Fruit fly (Drosophila melanogaster) whole organism, embryonic: Measurements from ENCODE around the gene msps.
A peak's percentile ranks its signal among the peaks of the same experiment; 100 is the strongest.

Source experiments
- Atf6 ChIP-seq: fragments of 200-800 bp; sonication (Bioruptor generic); IDR thresholded peaks from 2 replicates; pipeline ENCODE4 v1.3.6; 2022; ENCODE audit warnings: missing biosample characterization, missing genetic modification characterization
- Awh ChIP-seq: fragments of 200-800 bp; sonication (Bioruptor generic); IDR thresholded peaks from 2 replicates; pipeline ENCODE4, ENCODE4 v1.3.6; 2022; ENCODE audit warnings: missing biosample characterization, missing genetic modification characterization
- B-H1 ChIP-seq: fragments of 200-800 bp; sonication (Bioruptor generic); IDR thresholded peaks from 3 replicates; pipeline ENCODE4 v1.3.6; 2022; ENCODE audit warnings: missing biosample characterization, missing genetic modification characterization
- CG10147 ChIP-seq: fragments of 200-800 bp; sonication (Bioruptor generic); optimal IDR thresholded peaks from 2 replicates; lab custom pipeline; 2019; ENCODE audit warnings: missing biosample characterization, mild to moderate bottlenecking, missing genetic modification characterization, moderate library complexity
- CG10267 ChIP-seq: fragments of 200-800 bp; sonication (Bioruptor generic); optimal IDR thresholded peaks from 2 replicates; lab custom pipeline; 2018; ENCODE audit warnings: missing biosample characterization, mild to moderate bottlenecking, missing genetic modification characterization, moderate library complexity
- CG10431 ChIP-seq: fragments of 200-800 bp; sonication (Bioruptor generic); optimal IDR thresholded peaks from 3 replicates; lab custom pipeline; 2018; ENCODE audit warnings: missing biosample characterization, mild to moderate bottlenecking, missing genetic modification characterization
- CG10565 ChIP-seq: fragments of 200-800 bp; sonication (Bioruptor generic); optimal IDR thresholded peaks from 3 replicates; lab custom pipeline; 2016; ENCODE audit warnings: missing biosample characterization, mild to moderate bottlenecking, missing genetic modification characterization
- CG10979 ChIP-seq: fragments of 200-800 bp; sonication (Bioruptor generic); optimal IDR thresholded peaks from 2 replicates; lab custom pipeline; 2018; ENCODE audit warnings: missing biosample characterization, mild to moderate bottlenecking, missing genetic modification characterization, moderate library complexity
- CG11247 ChIP-seq: fragments of 200-800 bp; sonication (Bioruptor generic); IDR thresholded peaks from 2 replicates; pipeline ENCODE4 v1.3.6; 2022; ENCODE audit warnings: missing biosample characterization, missing genetic modification characterization
- CG1233 ChIP-seq: fragments of 200-800 bp; sonication (Bioruptor generic); optimal IDR thresholded peaks from 4 replicates; lab custom pipeline; 2018; ENCODE audit warnings: missing biosample characterization, mild to moderate bottlenecking, missing genetic modification characterization
- CG12391 ChIP-seq: fragments of 200-800 bp; sonication (Bioruptor generic); optimal IDR thresholded peaks from 3 replicates; lab custom pipeline; 2018; ENCODE audit warnings: missing biosample characterization, mild to moderate bottlenecking, missing genetic modification characterization, moderate library complexity
- CG2120 ChIP-seq: fragments of 200-800 bp; sonication (Bioruptor generic); optimal IDR thresholded peaks from 3 replicates; lab custom pipeline; 2016; ENCODE audit warnings: missing biosample characterization, missing genetic modification characterization
- CG2202 ChIP-seq: fragments of 200-800 bp; sonication (Bioruptor generic); optimal IDR thresholded peaks from 2 replicates; lab custom pipeline; 2018; ENCODE audit warnings: missing biosample characterization, mild to moderate bottlenecking, missing genetic modification characterization
- CG31224 ChIP-seq: fragments of 200-800 bp; sonication (Bioruptor generic); IDR thresholded peaks from 2 replicates; pipeline ENCODE4 v1.3.6; 2022; ENCODE audit warnings: missing biosample characterization, missing genetic modification characterization
- CG34422 ChIP-seq: fragments of 200-800 bp; sonication (Bioruptor generic); IDR thresholded peaks from 3 replicates; pipeline ENCODE4 v1.3.6; 2022; ENCODE audit warnings: missing biosample characterization, missing genetic modification characterization
- CG43689 ChIP-seq: fragments of 200-800 bp; sonication (Bioruptor generic); IDR thresholded peaks from 2 replicates; pipeline ENCODE4 v1.3.6; 2022; ENCODE audit warnings: missing biosample characterization, missing genetic modification characterization
- CG8089 ChIP-seq: fragments of 200-800 bp; sonication (Bioruptor generic); optimal IDR thresholded peaks from 3 replicates; lab custom pipeline; 2016; ENCODE audit warnings: missing biosample characterization, missing genetic modification characterization
- CG8281 ChIP-seq: fragments of 200-800 bp; sonication (Bioruptor generic); optimal IDR thresholded peaks from 2 replicates; lab custom pipeline; 2018; ENCODE audit warnings: missing biosample characterization, mild to moderate bottlenecking, missing genetic modification characterization, moderate library complexity
- CG9437 ChIP-seq: fragments of 200-800 bp; sonication (Bioruptor generic); optimal IDR thresholded peaks from 2 replicates; lab custom pipeline; 2018; ENCODE audit warnings: missing biosample characterization, mild to moderate bottlenecking, missing genetic modification characterization
- CTCF ChIP-seq: fragments of 200-800 bp; sonication (Bioruptor generic); optimal IDR thresholded peaks from 2 replicates; lab custom pipeline; 2017; ENCODE audit warnings: missing biosample characterization, mild to moderate bottlenecking, missing genetic modification characterization, moderate library complexity
- D ChIP-seq, 2 experiments: fragments of 200-800 bp in 1 of 2; fragments of >200 bp in 1 of 2; sonication (Bioruptor generic) in 1 of 2; optimal IDR thresholded peaks; 2 replicates in 1 of 2; 3 replicates in 1 of 2; lab custom pipeline; 2017; ENCODE audit warnings: mild to moderate bottlenecking in 1 of 2, missing biosample characterization in 1 of 2, missing genetic modification characterization in 1 of 2, missing genetic modification reagents in 1 of 2
- HHEX ChIP-seq: fragments of 200-800 bp; sonication (Bioruptor generic); optimal IDR thresholded peaks from 3 replicates; lab custom pipeline; 2017; ENCODE audit warnings: missing biosample characterization, mild to moderate bottlenecking, missing genetic modification characterization, missing genetic modification reagents
- Hsf ChIP-seq: fragments of 200-800 bp; sonication (Bioruptor generic); optimal IDR thresholded peaks from 3 replicates; lab custom pipeline; 2016; ENCODE audit warnings: missing biosample characterization, missing genetic modification characterization
- Scr ChIP-seq: fragments of 200-800 bp; sonication (Bioruptor generic); IDR thresholded peaks from 2 replicates; pipeline ENCODE4 v1.3.6; 2022; ENCODE audit warnings: missing biosample characterization, missing genetic modification characterization; ENCODE audit not compliant: partially characterized antibody
- Six4 ChIP-seq: fragments of 200-800 bp; sonication (Bioruptor generic); optimal IDR thresholded peaks from 2 replicates; lab custom pipeline; 2016; ENCODE audit warnings: missing biosample characterization, missing genetic modification characterization
- Sox102F ChIP-seq: fragments of 200-800 bp; sonication (Bioruptor generic); optimal IDR thresholded peaks from 2 replicates; lab custom pipeline; 2018; ENCODE audit warnings: missing biosample characterization, mild to moderate bottlenecking, missing genetic modification characterization, moderate library complexity
- Trl ChIP-seq, 3 experiments: fragments of >200 bp in 2 of 3; fragments of 200-800 bp in 1 of 3; sonication (Bioruptor generic) in 1 of 3; optimal IDR thresholded peaks; 2 replicates in 1 of 3; 3 replicates in 2 of 3; lab custom pipeline; 2016 to 2017; ENCODE audit warnings: missing biosample characterization in 1 of 3, missing genetic modification characterization in 1 of 3
- ab ChIP-seq: fragments of 200-800 bp; sonication (Bioruptor generic); optimal IDR thresholded peaks from 2 replicates; lab custom pipeline; 2016; ENCODE audit warnings: missing biosample characterization, missing genetic modification characterization
- bab2 ChIP-seq: fragments of 200-800 bp; sonication (Bioruptor generic); optimal IDR thresholded peaks from 2 replicates; lab custom pipeline; 2016; ENCODE audit warnings: missing biosample characterization, missing genetic modification characterization
- dimm ChIP-seq: fragments of 200-800 bp; sonication (Bioruptor generic); IDR thresholded peaks from 2 replicates; pipeline ENCODE4 v1.3.6; 2022; ENCODE audit warnings: missing biosample characterization, missing genetic modification characterization
- ewg ChIP-seq: fragments of 200-800 bp; sonication (Bioruptor generic); optimal IDR thresholded peaks from 3 replicates; lab custom pipeline; 2017; ENCODE audit warnings: mild to moderate bottlenecking, missing biosample characterization, missing genetic modification reagents, missing genetic modification characterization
- fru ChIP-seq: fragments of >200 bp; optimal IDR thresholded peaks from 2 replicates; lab custom pipeline; 2017
- fu2 ChIP-seq: fragments of 200-800 bp; sonication (Bioruptor generic); optimal IDR thresholded peaks from 2 replicates; lab custom pipeline; 2016; ENCODE audit warnings: missing biosample characterization, missing genetic modification characterization
- gem ChIP-seq: fragments of 200-800 bp; sonication (Bioruptor generic); optimal IDR thresholded peaks from 2 replicates; lab custom pipeline; 2019; ENCODE audit warnings: missing biosample characterization, mild to moderate bottlenecking, missing genetic modification characterization, moderate library complexity
- gfzf ChIP-seq: fragments of 200-800 bp; sonication (Bioruptor generic); optimal IDR thresholded peaks from 2 replicates; lab custom pipeline; 2016; ENCODE audit warnings: missing biosample characterization, mild to moderate bottlenecking, missing genetic modification characterization, moderate library complexity
- gt ChIP-seq: fragments of 200-800 bp; sonication (Bioruptor generic); IDR thresholded peaks from 2 replicates; pipeline ENCODE4 v1.3.6; 2022; ENCODE audit warnings: missing biosample characterization, missing genetic modification characterization
- lov ChIP-seq, 2 experiments: fragments of 200-800 bp in 1 of 2; fragments of >200 bp in 1 of 2; sonication (Bioruptor generic) in 1 of 2; IDR thresholded peaks in 1 of 2; optimal IDR thresholded peaks in 1 of 2; 2 replicates in 1 of 2; 3 replicates in 1 of 2; pipeline versions ENCODE4 v1.3.6 to Lab custom; 2017 to 2022; ENCODE audit warnings: missing biosample characterization in 1 of 2, missing genetic modification characterization in 1 of 2
- nerfin-2 ChIP-seq: fragments of 200-800 bp; sonication (Bioruptor generic); IDR thresholded peaks from 2 replicates; pipeline ENCODE4 v1.3.6; 2022; ENCODE audit warnings: missing biosample characterization, missing genetic modification characterization; ENCODE audit not compliant: partially characterized antibody
- otp ChIP-seq: fragments of 200-800 bp; sonication (Bioruptor generic); IDR thresholded peaks from 3 replicates; pipeline ENCODE4, ENCODE4 v1.3.6; 2022; ENCODE audit warnings: missing biosample characterization, missing genetic modification characterization
- pfk ChIP-seq: fragments of 200-800 bp; sonication (Bioruptor generic); optimal IDR thresholded peaks from 2 replicates; lab custom pipeline; 2018; ENCODE audit warnings: missing biosample characterization, mild to moderate bottlenecking, missing genetic modification characterization, moderate library complexity
- sc ChIP-seq, 3 experiments: fragments of >200 bp in 2 of 3; fragments of 200-800 bp in 1 of 3; sonication (Bioruptor generic) in 1 of 3; optimal IDR thresholded peaks; 2 replicates in 2 of 3; 3 replicates in 1 of 3; lab custom pipeline; 2017; ENCODE audit warnings: mild to moderate bottlenecking in 1 of 3, missing biosample characterization in 1 of 3, missing genetic modification characterization in 1 of 3, missing genetic modification reagents in 1 of 3
- sob ChIP-seq: fragments of 200-800 bp; sonication (Bioruptor generic); IDR thresholded peaks from 2 replicates; pipeline ENCODE4 v1.3.6; 2022; ENCODE audit warnings: missing biosample characterization, missing genetic modification characterization
- sug ChIP-seq: fragments of 200-800 bp; optimal IDR thresholded peaks from 2 replicates; lab custom pipeline; 2019; ENCODE audit warnings: missing biosample characterization, mild to moderate bottlenecking, missing genetic modification characterization, moderate library complexity
- vnd ChIP-seq: fragments of 200-800 bp; sonication (Bioruptor generic); IDR thresholded peaks from 3 replicates; pipeline ENCODE4 v1.3.6; 2022; ENCODE audit warnings: missing biosample characterization, missing genetic modification characterization; ENCODE audit not compliant: partially characterized antibody
- wdn ChIP-seq: fragments of 200-800 bp; sonication (Bioruptor generic); IDR thresholded peaks from 2 replicates; pipeline ENCODE4 v1.3.6; 2022; ENCODE audit warnings: missing biosample characterization, missing genetic modification characterization
- zen2 ChIP-seq: fragments of 200-800 bp; sonication (Bioruptor generic); IDR thresholded peaks from 3 replicates; pipeline ENCODE4 v1.3.6; 2022; ENCODE audit warnings: missing biosample characterization, missing genetic modification characterization; ENCODE audit not compliant: partially characterized antibody

The msps gene

DNA sequence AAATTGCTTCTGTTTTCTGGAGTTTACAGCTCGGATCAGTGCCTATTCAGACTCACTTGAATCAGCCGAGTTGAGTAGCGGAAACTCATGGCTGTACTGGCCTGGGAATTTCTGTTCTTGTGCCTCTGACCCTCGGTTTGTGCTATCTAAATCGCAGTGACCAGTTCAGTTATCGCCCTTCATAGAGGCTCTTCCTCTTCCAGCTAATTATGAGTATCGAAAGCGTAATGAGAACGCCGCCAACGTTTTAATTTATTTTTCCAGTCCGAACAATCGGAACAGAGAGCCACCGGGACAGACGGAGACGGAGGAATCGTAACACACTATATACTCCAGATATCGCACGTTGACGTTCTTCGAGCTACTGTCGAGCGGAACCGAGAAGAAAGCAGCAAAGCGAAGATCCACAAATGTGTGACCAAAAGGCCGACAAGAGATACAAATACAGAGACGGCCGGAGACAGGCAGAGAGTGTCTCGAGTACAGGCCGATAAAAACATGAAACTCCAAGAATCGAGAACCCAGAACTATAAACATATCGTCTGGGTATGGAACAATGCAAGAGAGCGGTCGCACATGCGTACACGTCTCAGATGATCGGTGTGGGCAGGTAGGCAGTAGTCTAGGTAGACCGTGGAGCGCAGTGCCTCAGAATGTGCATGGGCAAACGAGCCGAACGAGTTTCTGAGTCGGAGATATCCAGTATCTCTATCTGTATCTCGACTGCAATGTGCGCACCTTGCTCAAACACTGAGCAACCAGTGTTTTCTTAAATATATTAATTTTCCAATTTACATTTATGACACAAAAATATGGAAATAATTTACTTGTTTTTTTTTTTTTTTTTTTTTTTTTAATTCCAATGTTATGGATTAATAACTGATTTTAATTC lies 21.3 kb downstream of the msps start (continued):
- TF ChIP-seq sc (optimal IDR thresholded peaks at IDR 0.05; lab: Kevin White, UChicago): no peak
- TF ChIP-seq sc (GFP tag; optimal IDR thresholded peaks at IDR 0.05; lab: Kevin White, UChicago): peak; percentile 53
- no peak for TF ChIP-seq CG10147 (GFP tag; lab: Kevin White, UChicago)
- TF ChIP-seq CG10979 (tag; lab: Kevin White, UChicago): peak; percentile 80
- TF ChIP-seq ewg (GFP tag; lab: Kevin White, UChicago): peak; percentile 29
- no peak for TF ChIP-seq HHEX (GFP tag; lab: Kevin White, UChicago)
- TF ChIP-seq bab2 (GFP tag; lab: Kevin White, UChicago): peak; percentile 55
- no peak for TF ChIP-seq CTCF (GFP tag; lab: Kevin White, UChicago)
- no peak for TF ChIP-seq CG8281 (tag; lab: Kevin White, UChicago)
- 0 out of 2 replicates have a peak, but pooled peaks have one; percentile 17 for TF ChIP-seq CG43689
- no peak for TF ChIP-seq lov (optimal IDR thresholded peaks at IDR 0.05; lab: Kevin White, UChicago)
- 0 out of 3 replicates have a peak, but pooled peaks have one; percentile 71 for TF ChIP-seq lov (GFP tag; IDR thresholded peaks at IDR 0.05; lab: Robert Waterston, UW)
- TF ChIP-seq sob (GFP tag; lab: Robert Waterston, UW): peak; percentile 43; the same call in 1 of the 2 replicates
- TF ChIP-seq CG10565 (GFP tag; lab: Kevin White, UChicago): no peak
- peak; percentile 7 to 34 for TF ChIP-seq Trl (optimal IDR thresholded peaks at IDR 0.05; lab: Kevin White, UChicago)
- TF ChIP-seq Trl (GFP tag; optimal IDR thresholded peaks at IDR 0.05; lab: Kevin White, UChicago): no peak
- no peak for TF ChIP-seq zen2
- peak; percentile 67 for TF ChIP-seq Hsf
- peak; percentile 32; the same call in 1 of the 2 replicates for TF ChIP-seq CG31224 (GFP tag; lab: Robert Waterston, UW)
- TF ChIP-seq gfzf (GFP tag; lab: Kevin White, UChicago): peak; percentile 16
- TF ChIP-seq nerfin-2 (GFP tag; lab: Robert Waterston, UW): no peak
- TF ChIP-seq CG11247: 0 out of 2 replicates have a peak, but pooled peaks have one; percentile 38
- TF ChIP-seq B-H1 (GFP tag; lab: Robert Waterston, UW): peak; percentile 55; the same call in 2 of the 3 replicates
- no peak for TF ChIP-seq CG9437
- peak; percentile 73 for TF ChIP-seq Six4 (GFP tag; lab: Kevin White, UChicago)
- TF ChIP-seq fru (lab: Kevin White, UChicago): no peak
- TF ChIP-seq fu2 (GFP tag; lab: Kevin White, UChicago): no peak
- peak; percentile 66; the same call in 1 of the 3 replicates for TF ChIP-seq CG34422 (GFP tag; lab: Robert Waterston, UW)
- peak; percentile 68 for TF ChIP-seq CG10267 (tag; lab: Kevin White, UChicago)
- no peak for TF ChIP-seq D (optimal IDR thresholded peaks at IDR 0.05; lab: Kevin White, UChicago)
- peak; percentile 62 for TF ChIP-seq D (GFP tag; optimal IDR thresholded peaks at IDR 0.05; lab: Kevin White, UChicago)
- no peak for TF ChIP-seq pfk (GFP tag; lab: Kevin White, UChicago)
- peak; percentile 76 for TF ChIP-seq gem (tag; lab: Kevin White, UChicago)
- TF ChIP-seq Sox102F: peak; percentile 80
- TF ChIP-seq CG12391: peak; percentile 78
- peak; percentile 47; the same call in 1 of the 2 replicates for TF ChIP-seq Atf6 (GFP tag; lab: Robert Waterston, UW)
- peak; percentile 34 for TF ChIP-seq CG2202 (tag; lab: Kevin White, UChicago)
- TF ChIP-seq wdn: no peak
- TF ChIP-seq CG8089 (GFP tag; lab: Kevin White, UChicago): peak; percentile 10
- TF ChIP-seq Awh (GFP tag; lab: Robert Waterston, UW): peak; percentile 77
- peak; percentile 36 for TF ChIP-seq CG2120 (GFP tag; lab: Kevin White, UChicago)
- no peak for TF ChIP-seq ab (GFP tag; lab: Kevin White, UChicago)
- TF ChIP-seq Scr (GFP tag; lab: Robert Waterston, UW): 0 out of 2 replicates have a peak, but pooled peaks have one; percentile 13
- 0 out of 3 replicates have a peak, but pooled peaks have one; percentile 20 for TF ChIP-seq vnd
- peak; percentile 46 for TF ChIP-seq dimm (GFP tag; lab: Robert Waterston, UW)
- TF ChIP-seq CG1233 (GFP tag; lab: Kevin White, UChicago): peak; percentile 51
- peak; percentile 85; the same call in 2 of the 3 replicates for TF ChIP-seq otp
- no peak for TF ChIP-seq gt (GFP tag; lab: Robert Waterston, UW)
- TF ChIP-seq CG10431 (GFP tag; lab: Kevin White, UChicago): peak; percentile 48
- no peak for TF ChIP-seq sug (tag; lab: Kevin White, UChicago)
